Worm (Caenorhabditis elegans) whole organism, L4 larva: ENCODE measurements around the gene F43G6.16.

Source experiments
- Y105C5A.15 ChIP-seq: fragments of 200-800 bp; sonication (Bioruptor generic); IDR thresholded peaks from 2 replicates; pipeline ENCODE4 v1.3.6; 2022; ENCODE audit warnings: missing genetic modification characterization, missing compliant biosample characterization
- dve-1 ChIP-seq: sonication (generic microtip); optimal IDR thresholded peaks from 2 replicates; lab custom pipeline; 2017; ENCODE audit warnings: antibody characterized with exemption, mild to moderate bottlenecking, missing genetic modification characterization, missing compliant biosample characterization; ENCODE audit not compliant: insufficient read depth
- lin-13 ChIP-seq: fragments of 150-350 bp; optimal IDR thresholded peaks from 2 replicates; lab custom pipeline; 2014; ENCODE audit warnings: missing biosample characterization, missing genetic modification reagents, missing genetic modification characterization
- nhr-76 ChIP-seq: fragments of 150-350 bp; optimal IDR thresholded peaks from 2 replicates; lab custom pipeline; 2014; ENCODE audit warnings: missing biosample characterization, missing genetic modification characterization
- snpc-4 ChIP-seq: fragments of 150-350 bp; optimal IDR thresholded peaks from 2 replicates; lab custom pipeline; 2014; ENCODE audit warnings: missing biosample characterization, missing genetic modification characterization
- tra-1 ChIP-seq: fragments of 200-800 bp; sonication (Bioruptor generic); IDR thresholded peaks from 2 replicates; pipeline ENCODE4 v1.3.6; 2022; ENCODE audit warnings: missing genetic modification reagents, missing genetic modification characterization, missing compliant biosample characterization
- zag-1 ChIP-seq: fragments of 150-350 bp; optimal IDR thresholded peaks from 2 replicates; lab custom pipeline; 2014; ENCODE audit warnings: missing biosample characterization, missing genetic modification characterization
- zip-2 ChIP-seq: fragments of 150-350 bp; optimal IDR thresholded peaks from 2 replicates; lab custom pipeline; 2014; ENCODE audit warnings: missing biosample characterization, missing genetic modification characterization
- ztf-11 ChIP-seq: fragments of 150-350 bp; optimal IDR thresholded peaks from 2 replicates; lab custom pipeline; 2014; ENCODE audit warnings: missing biosample characterization, missing genetic modification characterization

DNA sequence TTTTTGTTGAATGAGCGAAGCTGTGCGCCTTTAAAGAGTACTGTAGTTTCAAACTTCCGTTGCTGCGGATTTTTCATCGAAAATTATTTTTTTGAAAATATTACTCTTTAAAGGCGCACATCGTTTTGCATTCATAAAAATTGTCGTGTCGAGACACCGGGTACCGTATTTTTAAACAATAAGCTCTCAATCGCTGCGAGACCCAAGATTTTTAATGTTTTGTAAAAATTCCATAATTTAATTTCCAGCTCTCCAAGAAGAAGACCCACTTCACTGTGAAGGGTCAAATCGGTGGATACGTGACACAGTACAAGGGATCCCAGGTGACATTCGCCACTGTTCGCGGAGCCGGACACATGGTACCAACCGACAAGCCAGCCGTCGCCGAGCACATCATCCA, 40.1 kb downstream of the F43G6.16 start:
- TF ChIP-seq tra-1 (GFP tag; lab: Robert Waterston, UW): no peak
- no peak for TF ChIP-seq snpc-4 (tag; lab: Kevin White, UChicago)
- no peak for TF ChIP-seq ztf-11 (tag; lab: Kevin White, UChicago)
- TF ChIP-seq zag-1: no peak
- TF ChIP-seq lin-13: no peak
- no peak for TF ChIP-seq zip-2
- TF ChIP-seq dve-1 (tag; lab: Kevin White, UChicago): no peak
- no peak for TF ChIP-seq nhr-76 (tag; lab: Kevin White, UChicago)
- TF ChIP-seq Y105C5A.15 (GFP tag; lab: Robert Waterston, UW): no peak
